Fruit fly (Drosophila melanogaster) whole organism, pupa: ENCODE data around the gene CG43610.

Experiments used
- CG10348 ChIP-seq: fragments of 200-800 bp; sonication (Bioruptor generic); IDR thresholded peaks from 2 replicates; pipeline ENCODE4 v1.3.6; 2022; ENCODE audit warnings: missing biosample characterization, missing genetic modification characterization
- CG12605 ChIP-seq: fragments of 200-800 bp; sonication (Bioruptor generic); IDR thresholded peaks from 2 replicates; pipeline ENCODE4 v1.3.6; 2022; ENCODE audit warnings: missing biosample characterization, missing genetic modification characterization
- CG14655 ChIP-seq: fragments of 200-800 bp; sonication (Bioruptor generic); optimal IDR thresholded peaks from 3 replicates; lab custom pipeline; 2017; ENCODE audit warnings: mild to moderate bottlenecking, missing biosample characterization, missing genetic modification reagents, missing genetic modification characterization
- CG15710 ChIP-seq: fragments of 200-800 bp; sonication (Bioruptor generic); optimal IDR thresholded peaks from 2 replicates; lab custom pipeline; 2018; ENCODE audit warnings: missing biosample characterization, mild to moderate bottlenecking, missing genetic modification characterization, moderate library complexity
- CG17806 ChIP-seq: fragments of 200-800 bp; sonication (Bioruptor generic); optimal IDR thresholded peaks from 2 replicates; lab custom pipeline; 2018; ENCODE audit warnings: missing biosample characterization, mild to moderate bottlenecking, missing genetic modification characterization, moderate library complexity
- CG32121 ChIP-seq: fragments of 200-800 bp; sonication (Bioruptor generic); IDR thresholded peaks from 2 replicates; pipeline ENCODE4 v1.3.6; 2022; ENCODE audit warnings: missing biosample characterization, missing genetic modification characterization
- CG34367 ChIP-seq: fragments of 200-800 bp; sonication (Bioruptor generic); optimal IDR thresholded peaks from 2 replicates; lab custom pipeline; 2018; ENCODE audit warnings: missing biosample characterization, mild to moderate bottlenecking, missing genetic modification characterization
- CG4496 ChIP-seq: fragments of 200-800 bp; sonication (Bioruptor generic); IDR thresholded peaks from 3 replicates; pipeline ENCODE4 v1.3.6; 2022; ENCODE audit warnings: missing biosample characterization, missing genetic modification characterization
- CG8159 ChIP-seq: fragments of 200-800 bp; sonication (Bioruptor generic); optimal IDR thresholded peaks from 3 replicates; lab custom pipeline; 2018; ENCODE audit warnings: missing biosample characterization, mild to moderate bottlenecking, missing genetic modification characterization, moderate library complexity
- CG8301 ChIP-seq: fragments of 200-800 bp; sonication (Bioruptor generic); optimal IDR thresholded peaks from 2 replicates; lab custom pipeline; 2018; ENCODE audit warnings: missing biosample characterization, mild to moderate bottlenecking, missing genetic modification characterization
- CG9948 ChIP-seq: fragments of 200-800 bp; sonication (Bioruptor generic); optimal IDR thresholded peaks from 2 replicates; lab custom pipeline; 2018; ENCODE audit warnings: missing biosample characterization, mild to moderate bottlenecking, missing genetic modification characterization, moderate library complexity
- D1 ChIP-seq: fragments of 200-800 bp; sonication (Bioruptor generic); optimal IDR thresholded peaks from 2 replicates; lab custom pipeline; 2018; ENCODE audit warnings: missing biosample characterization, mild to moderate bottlenecking, missing genetic modification characterization, moderate library complexity
- EcR ChIP-seq: fragments of 200-800 bp; sonication (Bioruptor generic); optimal IDR thresholded peaks from 3 replicates; lab custom pipeline; 2019; ENCODE audit warnings: missing biosample characterization, missing genetic modification characterization, mild to moderate bottlenecking, moderate library complexity, missing genetic modification reagents
- Ets98B ChIP-seq: fragments of 200-800 bp; sonication (Bioruptor generic); IDR thresholded peaks from 2 replicates; pipeline ENCODE4 v1.3.6; 2022; ENCODE audit warnings: missing biosample characterization, missing genetic modification characterization
- Pif1A ChIP-seq: fragments of 200-800 bp; sonication (Bioruptor generic); optimal IDR thresholded peaks from 3 replicates; lab custom pipeline; 2016; ENCODE audit warnings: missing biosample characterization, missing genetic modification characterization
- Pif1B ChIP-seq: fragments of 200-800 bp; sonication (Bioruptor generic); optimal IDR thresholded peaks from 3 replicates; lab custom pipeline; 2016; ENCODE audit warnings: missing biosample characterization, missing genetic modification characterization
- Snoo ChIP-seq: fragments of 200-800 bp; sonication (Bioruptor generic); optimal IDR thresholded peaks from 3 replicates; lab custom pipeline; 2017; ENCODE audit warnings: missing biosample characterization, mild to moderate bottlenecking, missing genetic modification characterization, inconsistent platforms
- fd96Ca ChIP-seq: fragments of 200-800 bp; sonication (Bioruptor generic); IDR thresholded peaks from 3 replicates; pipeline ENCODE4 v1.3.6; 2022; ENCODE audit warnings: missing biosample characterization, missing genetic modification characterization
- gl ChIP-seq: fragments of 200-800 bp; sonication (Bioruptor generic); optimal IDR thresholded peaks from 2 replicates; lab custom pipeline; 2018; ENCODE audit warnings: missing biosample characterization, mild to moderate bottlenecking, missing genetic modification characterization
- rn ChIP-seq: fragments of 200-800 bp; sonication (Bioruptor generic); IDR thresholded peaks from 2 replicates; pipeline ENCODE4 v1.3.6; 2022; ENCODE audit warnings: missing biosample characterization, missing genetic modification characterization

Gene CG43610

DNA sequence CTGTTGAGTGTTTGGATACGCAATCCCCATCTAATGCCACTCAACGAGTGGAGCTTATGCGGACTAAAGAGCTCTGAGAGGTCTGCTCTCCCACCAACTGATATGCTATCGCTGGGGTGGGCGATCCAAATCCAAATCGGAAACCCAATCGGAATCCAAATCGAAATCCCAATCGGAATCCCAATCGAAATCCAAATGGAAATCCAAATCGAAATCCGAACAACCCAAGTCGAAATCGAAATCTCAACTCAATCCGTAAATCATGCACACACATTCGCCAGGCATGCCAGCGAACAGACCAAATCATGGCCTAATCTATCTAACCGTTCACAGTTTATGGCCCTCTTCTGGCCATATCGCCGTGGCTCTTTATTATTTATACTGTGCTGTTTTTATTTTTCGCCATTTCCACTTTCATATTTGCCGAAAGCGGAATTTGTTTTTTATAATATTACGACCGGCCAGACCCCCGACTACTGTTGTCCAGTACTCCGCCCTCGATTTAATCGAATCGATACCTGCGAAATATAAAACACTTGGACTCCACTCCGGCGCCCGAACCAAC lies 28.6 kb downstream of the CG43610 start:
- TF ChIP-seq CG14655 (GFP tag; lab: Kevin White, UChicago) (no peak), D1 (tag; lab: Kevin White, UChicago) (no peak), CG8301 (tag; lab: Kevin White, UChicago) (no peak), gl (tag; lab: Kevin White, UChicago) (no peak), CG10348 (no peak), Pif1B (GFP tag; lab: Kevin White, UChicago) (no peak), CG8159 (no peak), CG32121 (no peak), CG12605 (no peak), Pif1A (GFP tag; lab: Kevin White, UChicago) (no peak), EcR (GFP tag; lab: Kevin White, UChicago) (no peak)

DNA sequence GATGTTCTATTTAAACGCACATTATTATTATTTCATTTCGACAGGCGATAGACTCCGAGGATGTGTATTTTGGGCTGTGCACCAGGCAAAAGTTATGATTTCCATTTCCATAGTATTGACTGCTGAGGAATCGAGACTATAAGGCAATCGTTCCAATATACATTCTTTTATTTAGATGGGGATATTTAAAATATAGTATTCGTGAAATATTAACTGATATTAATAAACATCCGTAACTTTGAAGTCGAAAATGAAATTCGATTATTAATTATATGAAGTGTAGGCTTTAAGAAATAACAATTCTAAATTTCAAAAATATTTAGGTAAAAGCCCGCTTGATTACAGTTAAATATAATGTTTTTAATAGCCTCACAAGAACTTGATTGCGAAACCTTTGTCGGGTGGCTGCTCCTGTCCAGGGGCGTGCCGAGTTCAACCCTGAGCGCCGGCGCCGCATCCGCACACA lies 31.3 kb downstream of the CG43610 start:
- peak; percentile 4 for TF ChIP-seq CG15710 (tag; lab: Kevin White, UChicago)
- TF ChIP-seq CG14655 (GFP tag; lab: Kevin White, UChicago): peak; percentile 25
- TF ChIP-seq CG34367 (tag; lab: Kevin White, UChicago): no peak
- no peak for TF ChIP-seq fd96Ca (GFP tag; lab: Robert Waterston, UW)
- peak; percentile 46 for TF ChIP-seq CG8159

DNA sequence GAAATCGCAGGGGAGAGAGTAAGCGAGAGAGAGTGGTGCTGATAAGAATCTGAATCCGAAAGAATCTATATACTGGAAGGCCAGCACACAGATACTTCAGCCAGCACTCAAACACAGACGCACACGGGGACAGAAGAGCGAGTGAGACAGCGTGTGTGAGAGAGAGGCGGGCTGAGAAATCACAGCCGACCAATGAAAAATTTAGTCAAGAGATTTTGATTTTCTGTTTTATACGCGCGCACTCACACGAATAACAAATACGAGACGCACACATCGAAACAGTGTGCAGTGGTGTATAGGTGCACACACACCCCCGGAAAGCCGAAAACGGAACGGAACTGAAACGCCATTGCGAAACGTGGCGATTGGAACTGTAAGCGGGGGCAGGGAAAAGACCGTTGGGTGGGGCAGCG lies 34.7 kb downstream of the CG43610 start:
- TF ChIP-seq Ets98B (no peak), Pif1A (GFP tag; lab: Kevin White, UChicago) (no peak), CG9948 (tag; lab: Kevin White, UChicago) (no peak), CG15710 (tag; lab: Kevin White, UChicago) (no peak), rn (no peak), D1 (tag; lab: Kevin White, UChicago) (no peak), gl (tag; lab: Kevin White, UChicago) (no peak), Pif1B (GFP tag; lab: Kevin White, UChicago) (no peak), CG32121 (no peak), CG14655 (GFP tag; lab: Kevin White, UChicago) (no peak), CG34367 (tag; lab: Kevin White, UChicago) (no peak), fd96Ca (GFP tag; lab: Robert Waterston, UW) (no peak), CG10348 (no peak)

DNA sequence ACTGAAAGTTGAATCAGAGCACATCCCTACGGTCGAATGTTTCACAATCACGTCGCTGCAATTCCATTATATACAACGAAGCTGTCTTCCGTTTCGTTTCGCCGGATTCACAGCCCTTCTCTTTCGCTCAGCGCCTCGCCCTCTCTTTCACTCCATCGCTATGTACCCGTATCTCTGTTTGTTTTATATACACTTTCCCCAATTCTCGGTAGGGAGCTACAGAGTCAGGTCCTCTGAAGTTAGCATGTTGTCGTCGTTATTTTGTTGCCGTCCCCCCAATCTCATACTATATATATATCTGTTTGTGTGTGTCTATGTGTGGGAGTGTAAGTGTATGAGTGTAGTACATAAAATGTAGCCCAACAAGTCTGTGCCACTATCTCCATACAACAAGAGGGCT lies 37.1 kb downstream of the CG43610 start:
- TF ChIP-seq CG9948 (tag; lab: Kevin White, UChicago) (no peak), D1 (tag; lab: Kevin White, UChicago) (no peak), gl (tag; lab: Kevin White, UChicago) (no peak), CG12605 (no peak), fd96Ca (GFP tag; lab: Robert Waterston, UW) (no peak)

DNA sequence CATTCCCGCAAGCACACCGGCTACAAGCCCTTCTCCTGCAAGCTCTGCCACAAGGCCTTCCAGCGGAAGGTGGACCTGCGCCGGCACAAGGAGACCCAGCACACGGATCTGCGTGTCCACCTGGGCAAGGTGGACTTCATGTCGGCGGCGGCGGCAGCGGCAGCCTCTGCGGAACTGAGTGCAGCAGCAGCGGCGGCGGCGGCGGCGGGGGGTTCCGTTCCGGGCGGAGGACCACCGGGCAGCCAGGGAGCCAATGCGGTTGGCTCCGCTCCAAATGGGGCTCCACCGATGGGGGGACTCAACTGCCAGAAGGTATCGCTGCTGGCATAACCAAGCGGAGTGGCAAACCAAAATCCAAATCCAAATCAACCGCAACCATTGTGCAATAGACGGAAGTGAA lies 38.8 kb downstream of the CG43610 start:
- TF ChIP-seq CG14655 (GFP tag; lab: Kevin White, UChicago) (no peak), CG10348 (no peak), CG4496 (no peak), Ets98B (no peak), Pif1B (GFP tag; lab: Kevin White, UChicago) (no peak)

DNA sequence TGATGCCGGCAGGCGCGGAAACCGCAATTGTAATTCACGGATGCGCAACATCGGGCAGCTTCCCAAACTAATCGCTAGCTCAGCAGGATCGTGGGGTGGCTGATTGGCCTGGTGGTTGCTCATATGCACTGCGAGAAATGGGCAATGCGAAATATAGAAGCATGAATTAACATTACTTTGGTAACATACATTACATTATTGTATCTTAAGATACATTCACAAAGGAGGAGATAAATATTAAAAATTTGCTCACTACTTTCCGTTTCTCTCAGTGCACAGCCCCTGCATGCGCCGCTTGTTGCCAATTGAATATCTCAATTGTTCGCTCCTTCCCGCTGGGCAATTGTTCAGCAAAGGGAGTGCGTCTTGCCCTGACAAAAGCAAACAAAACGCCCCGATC lies 42.4 kb downstream of the CG43610 start:
- TF ChIP-seq CG12605 (no peak), CG8159 (peak; percentile 21)

DNA sequence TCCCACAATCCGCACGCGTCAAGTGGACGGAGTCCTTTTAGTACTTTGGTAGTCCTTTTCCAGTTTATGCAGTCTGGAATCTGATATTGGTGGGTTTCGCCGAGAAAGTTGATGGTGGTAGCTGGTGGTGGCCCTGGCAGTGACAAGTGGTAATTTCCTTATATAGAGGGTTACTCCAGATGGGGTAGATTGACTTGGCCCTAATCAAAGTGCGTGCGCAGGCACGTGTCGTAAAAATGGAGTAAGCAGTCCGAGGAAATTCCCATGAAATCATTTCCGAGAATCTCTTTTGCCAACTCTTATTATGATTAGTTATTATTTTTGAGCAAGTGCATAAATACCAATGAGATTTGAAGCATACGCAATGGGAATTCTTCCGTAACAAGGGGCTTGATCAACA lies 44.4 kb downstream of the CG43610 start:
- TF ChIP-seq CG14655 (GFP tag; lab: Kevin White, UChicago) (no peak), CG4496 (no peak), Snoo (tag; lab: Kevin White, UChicago) (no peak), CG10348 (no peak), Pif1B (GFP tag; lab: Kevin White, UChicago) (no peak), CG9948 (tag; lab: Kevin White, UChicago) (no peak), CG17806 (tag; lab: Kevin White, UChicago) (no peak), Ets98B (no peak), CG34367 (tag; lab: Kevin White, UChicago) (no peak), CG12605 (no peak), D1 (tag; lab: Kevin White, UChicago) (no peak), EcR (GFP tag; lab: Kevin White, UChicago) (no peak), CG8159 (no peak)
